Worm (Caenorhabditis elegans) whole organism, late embryonic: ENCODE data around the gene F53B1.3.

Source experiments
- ama-1 ChIP-seq: fragments of 150-350 bp; optimal IDR thresholded peaks from 2 replicates; lab custom pipeline; 2014
- pqm-1 ChIP-seq: sonication (generic microtip); optimal IDR thresholded peaks from 2 replicates; lab custom pipeline; 2016; ENCODE audit warnings: missing genetic modification characterization, missing compliant biosample characterization

ce11 chrX:2079536-2079935 lies 25.9 kb upstream of the F53B1.3 start, which contains the start of gene F49H12.4:
- TF ChIP-seq pqm-1 (tag; lab: Kevin White, UChicago): no peak
- no peak for TF ChIP-seq ama-1 (lab: Kevin White, UChicago)
